Worm (Caenorhabditis elegans) whole organism, L4 larva: ENCODE measurements around the gene srd-12.

Experiments used
- F10B5.3 ChIP-seq: sonication (generic microtip); optimal IDR thresholded peaks from 2 replicates; lab custom pipeline; 2016; ENCODE audit warnings: mild to moderate bottlenecking, missing genetic modification characterization, missing compliant biosample characterization
- F26F4.8 ChIP-seq: fragments of 200-800 bp; sonication (Bioruptor generic); conservative IDR thresholded peaks from 2 replicates; pipeline ENCODE4 v1.3.6; 2022; ENCODE audit warnings: missing genetic modification characterization, missing compliant biosample characterization
- F37D6.2 ChIP-seq: sonication (generic microtip); optimal IDR thresholded peaks from 2 replicates; lab custom pipeline; 2016; ENCODE audit warnings: mild to moderate bottlenecking, missing genetic modification characterization, missing compliant biosample characterization
- F44E2.7 ChIP-seq: fragments of 200-800 bp; sonication (Bioruptor generic); IDR thresholded peaks from 2 replicates; pipeline ENCODE4 v2.1.2; 2022; ENCODE audit warnings: missing genetic modification characterization, missing compliant biosample characterization
- F49E8.2 ChIP-seq: sonication (generic microtip); optimal IDR thresholded peaks from 2 replicates; lab custom pipeline; 2016; ENCODE audit warnings: missing compliant biosample characterization, mild to moderate bottlenecking, missing genetic modification characterization, borderline replicate concordance
- T20F7.1 ChIP-seq: fragments of 200-800 bp; sonication (Bioruptor generic); optimal IDR thresholded peaks from 2 replicates; lab custom pipeline; 2018; ENCODE audit warnings: mild to moderate bottlenecking, missing genetic modification characterization, missing compliant biosample characterization
- ZK546.5 ChIP-seq, 2 experiments: sonication (generic microtip); optimal IDR thresholded peaks; 2 replicates each; lab custom pipeline; 2017; ENCODE audit warnings: missing biosample characterization in 2 of 2, missing genetic modification characterization in 2 of 2
- aly-2 ChIP-seq: sonication (generic microtip); optimal IDR thresholded peaks from 2 replicates; lab custom pipeline; 2018; ENCODE audit warnings: missing biosample characterization, missing genetic modification characterization
- attf-4 ChIP-seq: sonication (generic microtip); optimal IDR thresholded peaks from 3 replicates; lab custom pipeline; 2017; ENCODE audit warnings: missing biosample characterization, missing genetic modification characterization
- ceh-62 ChIP-seq: sonication (generic microtip); optimal IDR thresholded peaks from 2 replicates; lab custom pipeline; 2017; ENCODE audit warnings: missing biosample characterization, missing genetic modification characterization
- cey-2 ChIP-seq: sonication (generic microtip); optimal IDR thresholded peaks from 3 replicates; lab custom pipeline; 2017; ENCODE audit warnings: missing genetic modification characterization, mild to moderate bottlenecking, missing compliant biosample characterization, antibody characterized with exemption, borderline replicate concordance; ENCODE audit not compliant: insufficient read depth
- daf-12 ChIP-seq: fragments of 150-350 bp; optimal IDR thresholded peaks from 2 replicates; lab custom pipeline; 2014; ENCODE audit warnings: missing biosample characterization, missing genetic modification reagents, missing genetic modification characterization
- daf-16 ChIP-seq, 3 experiments: sonication (generic microtip); optimal IDR thresholded peaks; 2 replicates each; lab custom pipeline; 2016 to 2017; ENCODE audit warnings: missing genetic modification characterization in 3 of 3, missing genetic modification reagents in 3 of 3, mild to moderate bottlenecking in 2 of 3, missing compliant biosample characterization in 2 of 3, missing biosample characterization in 1 of 3, moderate library complexity in 1 of 3
- daf-19 ChIP-seq: fragments of 200-800 bp; sonication (Bioruptor generic); conservative IDR thresholded peaks from 2 replicates; pipeline ENCODE4 v1.3.6; 2022; ENCODE audit warnings: missing genetic modification characterization, missing compliant biosample characterization
- daf-8 ChIP-seq: fragments of 200-800 bp; sonication (Bioruptor generic); IDR thresholded peaks from 2 replicates; pipeline ENCODE4 v1.3.6; 2022; ENCODE audit warnings: missing genetic modification characterization, missing compliant biosample characterization
- dmd-6 ChIP-seq: fragments of 200-800 bp; sonication (Bioruptor generic); IDR thresholded peaks from 2 replicates; pipeline ENCODE4 v1.3.6; 2022; ENCODE audit warnings: missing genetic modification reagents, missing genetic modification characterization, missing compliant biosample characterization
- dve-1 ChIP-seq: sonication (generic microtip); optimal IDR thresholded peaks from 2 replicates; lab custom pipeline; 2017; ENCODE audit warnings: antibody characterized with exemption, mild to moderate bottlenecking, missing genetic modification characterization, missing compliant biosample characterization; ENCODE audit not compliant: insufficient read depth
- gei-8 ChIP-seq: fragments of 200-800 bp; sonication (Bioruptor generic); optimal IDR thresholded peaks from 2 replicates; lab custom pipeline; 2018; ENCODE audit warnings: mild to moderate bottlenecking, missing genetic modification characterization, missing compliant biosample characterization
- hif-1 ChIP-seq, 2 experiments: sonication (generic microtip); optimal IDR thresholded peaks; 2 replicates each; lab custom pipeline; 2016 to 2017; ENCODE audit warnings: missing compliant biosample characterization in 2 of 2, missing genetic modification characterization in 2 of 2, missing genetic modification reagents in 2 of 2, missing genotype in 2 of 2, mild to moderate bottlenecking in 1 of 2
- hlh-30 ChIP-seq: sonication (generic microtip); optimal IDR thresholded peaks from 2 replicates; lab custom pipeline; 2017; ENCODE audit warnings: antibody characterized with exemption, mild to moderate bottlenecking, missing genetic modification characterization, missing compliant biosample characterization; ENCODE audit not compliant: insufficient read depth
- hmg-1.1 ChIP-seq: fragments of 200-800 bp; sonication (Bioruptor generic); IDR thresholded peaks from 2 replicates; pipeline ENCODE4 v1.3.6; 2022; ENCODE audit warnings: missing genetic modification reagents, missing genetic modification characterization, missing compliant biosample characterization
- jun-1 ChIP-seq: fragments of 150-350 bp; optimal IDR thresholded peaks from 2 replicates; lab custom pipeline; 2014; ENCODE audit warnings: missing biosample characterization, missing genetic modification reagents, missing genetic modification characterization
- lim-7 ChIP-seq: fragments of 200-800 bp; sonication (Bioruptor generic); IDR thresholded peaks from 2 replicates; pipeline ENCODE4 v1.3.6; 2022; ENCODE audit warnings: missing genetic modification characterization, missing compliant biosample characterization
- lin-29 ChIP-seq: fragments of 200-800 bp; sonication (Bioruptor generic); IDR thresholded peaks from 2 replicates; pipeline ENCODE4 v1.3.6; 2022; ENCODE audit warnings: missing genetic modification reagents, missing genetic modification characterization, missing compliant biosample characterization
- lin-38 ChIP-seq: fragments of 200-800 bp; sonication (Bioruptor generic); IDR thresholded peaks from 2 replicates; pipeline ENCODE4 v1.3.6; 2022; ENCODE audit warnings: missing genetic modification reagents, missing genetic modification characterization, missing compliant biosample characterization
- lin-39 ChIP-seq: fragments of 150-350 bp; optimal IDR thresholded peaks from 2 replicates; lab custom pipeline; 2014; ENCODE audit warnings: missing biosample characterization, missing genetic modification reagents, missing genetic modification characterization
- lir-3 ChIP-seq: sonication (generic microtip); optimal IDR thresholded peaks from 2 replicates; lab custom pipeline; 2016; ENCODE audit warnings: mild to moderate bottlenecking, missing genetic modification characterization, missing compliant biosample characterization
- mdl-1 ChIP-seq, 2 experiments: fragments of 150-350 bp in 1 of 2; sonication (generic microtip) in 1 of 2; optimal IDR thresholded peaks; 2 replicates each; lab custom pipeline; 2014 to 2017; ENCODE audit warnings: missing biosample characterization in 2 of 2, missing genetic modification characterization in 2 of 2
- mep-1 ChIP-seq: fragments of 150-350 bp; sonication (generic microtip); optimal IDR thresholded peaks from 3 replicates; lab custom pipeline; 2014; ENCODE audit warnings: missing biosample characterization, missing genetic modification characterization
- mxl-3 ChIP-seq: fragments of 200-800 bp; sonication (Bioruptor generic); optimal IDR thresholded peaks from 2 replicates; lab custom pipeline; 2018; ENCODE audit warnings: mild to moderate bottlenecking, missing genetic modification characterization, missing compliant biosample characterization
- nhr-11 ChIP-seq: fragments of 150-350 bp; optimal IDR thresholded peaks from 2 replicates; lab custom pipeline; 2014; ENCODE audit warnings: missing biosample characterization, missing genetic modification characterization
- nhr-28 ChIP-seq: fragments of 150-350 bp; optimal IDR thresholded peaks from 2 replicates; lab custom pipeline; 2014; ENCODE audit warnings: missing biosample characterization, missing genetic modification characterization
- nhr-48 ChIP-seq: sonication (generic microtip); optimal IDR thresholded peaks from 2 replicates; lab custom pipeline; 2016; ENCODE audit warnings: mild to moderate bottlenecking, missing genetic modification characterization, missing compliant biosample characterization
- nhr-77 ChIP-seq: fragments of 150-350 bp; optimal IDR thresholded peaks from 2 replicates; lab custom pipeline; 2014; ENCODE audit warnings: missing biosample characterization, missing genetic modification characterization
- pha-4 ChIP-seq, 2 experiments: fragments of 150-350 bp in 1 of 2; fragments of 200-800 bp in 1 of 2; sonication (Bioruptor generic) in 1 of 2; IDR thresholded peaks in 1 of 2; optimal IDR thresholded peaks in 1 of 2; 2 replicates each; pipeline versions ENCODE4 v1.3.6 to Lab custom; 2014 to 2022; ENCODE audit warnings: missing genetic modification characterization in 2 of 2, missing genetic modification reagents in 2 of 2, missing biosample characterization in 1 of 2, missing compliant biosample characterization in 1 of 2
- php-3 ChIP-seq: fragments of 200-800 bp; sonication (Bioruptor generic); IDR thresholded peaks from 2 replicates; pipeline ENCODE4 v1.3.6; 2022; ENCODE audit warnings: missing genetic modification reagents, missing genetic modification characterization, missing compliant biosample characterization
- pqm-1 ChIP-seq: sonication (generic microtip); optimal IDR thresholded peaks from 2 replicates; lab custom pipeline; 2017; ENCODE audit warnings: missing biosample characterization, missing genetic modification characterization
- saeg-2 ChIP-seq: fragments of 200-800 bp; sonication (Bioruptor generic); IDR thresholded peaks from 2 replicates; pipeline ENCODE4 v1.3.6; 2022; ENCODE audit warnings: missing genetic modification reagents, missing genetic modification characterization, missing compliant biosample characterization
- snpc-1.2 ChIP-seq: fragments of 200-800 bp; sonication (Bioruptor generic); IDR thresholded peaks from 2 replicates; pipeline ENCODE4 v1.3.6; 2022; ENCODE audit warnings: missing genetic modification reagents, missing genetic modification characterization, missing compliant biosample characterization
- snpc-4 ChIP-seq: fragments of 150-350 bp; optimal IDR thresholded peaks from 2 replicates; lab custom pipeline; 2014; ENCODE audit warnings: missing biosample characterization, missing genetic modification characterization
- spr-3 ChIP-seq: fragments of 200-800 bp; sonication (Bioruptor generic); optimal IDR thresholded peaks from 2 replicates; lab custom pipeline; 2018; ENCODE audit warnings: mild to moderate bottlenecking, missing genetic modification characterization, missing compliant biosample characterization
- unc-39 ChIP-seq: sonication (generic microtip); optimal IDR thresholded peaks from 2 replicates; lab custom pipeline; 2017; ENCODE audit warnings: missing biosample characterization, missing genetic modification characterization
- unc-62 ChIP-seq, 3 experiments: fragments of 150-350 bp in 1 of 3; sonication (generic microtip); optimal IDR thresholded peaks in 2 of 3; peaks in 1 of 3; 1 replicate in 1 of 3; 2 replicates in 2 of 3; lab custom pipeline; 2014 to 2017; ENCODE audit warnings: missing biosample characterization in 3 of 3, missing genetic modification characterization in 3 of 3, missing genetic modification reagents in 3 of 3, missing genotype in 1 of 3
- vab-7 ChIP-seq: fragments of 200-800 bp; sonication (Bioruptor generic); IDR thresholded peaks from 2 replicates; pipeline ENCODE4 v1.3.6; 2022; ENCODE audit warnings: missing genetic modification reagents, missing genetic modification characterization, missing compliant biosample characterization
- zag-1 ChIP-seq: fragments of 150-350 bp; optimal IDR thresholded peaks from 2 replicates; lab custom pipeline; 2014; ENCODE audit warnings: missing biosample characterization, missing genetic modification characterization
- zfp-3 ChIP-seq: fragments of 200-800 bp; sonication (Bioruptor generic); conservative IDR thresholded peaks from 2 replicates; pipeline ENCODE4 v1.3.6; 2022; ENCODE audit warnings: missing genetic modification reagents, missing genetic modification characterization, missing compliant biosample characterization
- ztf-11 ChIP-seq: fragments of 150-350 bp; optimal IDR thresholded peaks from 2 replicates; lab custom pipeline; 2014; ENCODE audit warnings: missing biosample characterization, missing genetic modification characterization

srd-12 gene

ce11 chrIV:5591134-5591533, 38.9 kb downstream of the srd-12 start (continued):
- TF ChIP-seq hmg-1.1 = peak; percentile 48; the same call in 1 of the 2 replicates
- peak; percentile 99 for TF ChIP-seq dve-1 (tag; lab: Kevin White, UChicago)
- TF ChIP-seq gei-8 (GFP tag; lab: Kevin White, UChicago) = peak; percentile 87
- no peak for TF ChIP-seq aly-2
- no peak for TF ChIP-seq snpc-1.2 (GFP tag; lab: Robert Waterston, UW)
- no peak for TF ChIP-seq F26F4.8
- peak; percentile 91 for TF ChIP-seq cey-2 (tag; lab: Kevin White, UChicago)
- TF ChIP-seq daf-19 (GFP tag; lab: Robert Waterston, UW) = no peak
- no peak for TF ChIP-seq F10B5.3 (tag; lab: Kevin White, UChicago)
- no peak for TF ChIP-seq zag-1
- peak; percentile 80 for TF ChIP-seq zfp-3 (GFP tag; lab: Robert Waterston, UW)

- TF ChIP-seq snpc-4 (tag; lab: Kevin White, UChicago) (no peak), unc-62 (GFP tag; optimal IDR thresholded peaks at IDR 0.05 in 1 of 2; lab: Kevin White, UChicago) (no peak), unc-62 (tag; optimal IDR thresholded peaks at IDR 0.05; lab: Kevin White, UChicago) (no peak), F44E2.7 (GFP tag; lab: Robert Waterston, UW) (no peak), mep-1 (tag; lab: Kevin White, UChicago) (peak; percentile 49), ceh-62 (tag; lab: Kevin White, UChicago) (no peak), pqm-1 (tag; lab: Kevin White, UChicago) (peak; percentile 83), dmd-6 (GFP tag; lab: Robert Waterston, UW) (peak; percentile 82), nhr-48 (tag; lab: Kevin White, UChicago) (peak; percentile 43), unc-39 (tag; lab: Kevin White, UChicago) (no peak), ZK546.5 (tag; optimal IDR thresholded peaks at IDR 0.05; lab: Kevin White, UChicago) (no peak), hif-1 (tag; optimal IDR thresholded peaks at IDR 0.05; lab: Kevin White, UChicago) (peak in 1 of 2 experiments; percentile 40), nhr-11 (tag; lab: Kevin White, UChicago) (no peak), nhr-28 (tag; lab: Kevin White, UChicago) (peak; percentile 78), spr-3 (GFP tag; lab: Kevin White, UChicago) (no peak), daf-19 (GFP tag; lab: Robert Waterston, UW) (no peak), daf-12 (tag; lab: Kevin White, UChicago) (no peak), lir-3 (tag; lab: Kevin White, UChicago) (no peak), nhr-77 (tag; lab: Kevin White, UChicago) (peak; percentile 29), daf-8 (GFP tag; lab: Robert Waterston, UW) (no peak), F49E8.2 (no peak), lin-39 (tag; lab: Kevin White, UChicago) (no peak), ztf-11 (tag; lab: Kevin White, UChicago) (no peak), F37D6.2 (tag; lab: Kevin White, UChicago) (no peak), T20F7.1 (GFP tag; lab: Kevin White, UChicago) (no peak), lin-29 (GFP tag; lab: Robert Waterston, UW) (no peak), pha-4 (GFP tag; IDR thresholded peaks at IDR 0.05; lab: Robert Waterston, UW) (no peak), pha-4 (tag; optimal IDR thresholded peaks at IDR 0.05; lab: Kevin White, UChicago) (no peak), cey-2 (tag; lab: Kevin White, UChicago) (no peak), mdl-1 (tag; optimal IDR thresholded peaks at IDR 0.05; lab: Kevin White, UChicago) (peak in 1 of 2 experiments; percentile 33), php-3 (GFP tag; lab: Robert Waterston, UW) (0 out of 2 replicates have a peak, but pooled peaks have one; percentile 35), mxl-3 (GFP tag; lab: Kevin White, UChicago) (peak; percentile 3), lin-38 (GFP tag; lab: Robert Waterston, UW) (no peak), daf-16 (GFP tag; optimal IDR thresholded peaks at IDR 0.05; lab: Kevin White, UChicago) (peak; percentile 7 to 51), daf-16 (tag; optimal IDR thresholded peaks at IDR 0.05; lab: Kevin White, UChicago) (peak; percentile 97), hmg-1.1 (0 out of 2 replicates have a peak, but pooled peaks have one; percentile 9), lim-7 (GFP tag; lab: Robert Waterston, UW) (no peak), vab-7 (GFP tag; lab: Robert Waterston, UW) (no peak), attf-4 (tag; lab: Kevin White, UChicago) (no peak), jun-1 (tag; lab: Kevin White, UChicago) (no peak), saeg-2 (GFP tag; lab: Robert Waterston, UW) (no peak), hlh-30 (tag; lab: Kevin White, UChicago) (peak; percentile 96)
Measured at ce11 chrIV:5590120-5590519, 39.9 kb downstream of the srd-12 start.
